Worm (Caenorhabditis elegans) whole organism, L2 larva: Measurements from ENCODE around the gene F52D10.4.

ENCODE experiments used
- Y55F3AM.14 ChIP-seq: fragments of 200-800 bp; sonication (Bioruptor generic); optimal IDR thresholded peaks from 2 replicates; lab custom pipeline; 2018; ENCODE audit warnings: mild to moderate bottlenecking, missing genetic modification characterization, missing compliant biosample characterization
- aly-2 ChIP-seq: fragments of 150-350 bp; optimal IDR thresholded peaks from 2 replicates; lab custom pipeline; 2014; ENCODE audit warnings: missing biosample characterization, missing genetic modification characterization
- blmp-1 ChIP-seq: sonication (generic microtip); optimal IDR thresholded peaks from 2 replicates; lab custom pipeline; 2017; ENCODE audit warnings: missing genetic modification characterization, mild to moderate bottlenecking, missing compliant biosample characterization, antibody characterized with exemption, moderate library complexity; ENCODE audit not compliant: insufficient read depth
- crh-2 ChIP-seq: sonication (generic microtip); optimal IDR thresholded peaks from 2 replicates; lab custom pipeline; 2017; ENCODE audit warnings: missing biosample characterization, missing genetic modification characterization
- dmd-4 ChIP-seq: sonication (generic microtip); optimal IDR thresholded peaks from 2 replicates; lab custom pipeline; 2017; ENCODE audit warnings: missing biosample characterization, missing genetic modification characterization
- elt-3 ChIP-seq: sonication (generic microtip); optimal IDR thresholded peaks from 2 replicates; lab custom pipeline; 2017; ENCODE audit warnings: missing biosample characterization, missing genetic modification characterization
- lin-11 ChIP-seq: fragments of 150-350 bp; sonication (generic microtip); optimal IDR thresholded peaks from 2 replicates; lab custom pipeline; 2014; ENCODE audit warnings: missing biosample characterization, missing genetic modification characterization, inconsistent platforms, mixed read lengths
- mdl-1 ChIP-seq, 2 experiments: fragments of 150-350 bp in 1 of 2; sonication (generic microtip) in 1 of 2; optimal IDR thresholded peaks; 2 replicates each; lab custom pipeline; 2017; ENCODE audit warnings: missing biosample characterization in 2 of 2, missing genetic modification characterization in 2 of 2
- nhr-11 ChIP-seq: fragments of 150-350 bp; optimal IDR thresholded peaks from 2 replicates; lab custom pipeline; 2014; ENCODE audit warnings: missing biosample characterization, missing genetic modification characterization
- nhr-6 ChIP-seq: fragments of 150-350 bp; optimal IDR thresholded peaks from 2 replicates; lab custom pipeline; 2014; ENCODE audit warnings: missing biosample characterization, missing genetic modification characterization
- peb-1 ChIP-seq: fragments of 150-350 bp; optimal IDR thresholded peaks from 2 replicates; lab custom pipeline; 2014; ENCODE audit warnings: missing biosample characterization, missing genetic modification characterization
- skn-1 ChIP-seq: sonication (generic microtip); optimal IDR thresholded peaks from 2 replicates; lab custom pipeline; 2017; ENCODE audit warnings: missing biosample characterization, missing genetic modification characterization
- ztf-11 ChIP-seq: sonication (generic microtip); optimal IDR thresholded peaks from 2 replicates; lab custom pipeline; 2017; ENCODE audit warnings: missing biosample characterization, missing genetic modification characterization

DNA sequence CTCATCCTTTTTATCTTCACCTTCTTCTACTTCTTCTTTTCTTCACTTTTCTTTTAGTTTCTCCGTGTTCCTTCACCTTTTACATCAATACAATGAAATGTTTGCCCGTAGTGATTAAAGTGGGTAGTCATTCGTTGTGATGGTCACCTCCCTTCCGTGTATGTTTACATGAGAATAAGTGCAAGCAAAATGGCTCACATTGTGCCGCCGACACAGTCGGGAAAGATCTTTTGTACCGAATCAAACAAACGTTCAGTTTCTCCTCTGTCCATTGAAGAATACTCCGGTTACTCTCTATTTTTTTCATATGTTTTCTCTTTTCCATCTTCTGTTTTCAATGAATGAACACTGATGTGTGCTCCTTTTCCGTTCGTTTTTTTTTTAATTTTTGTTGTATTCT is 46.9 kb downstream of the F52D10.4 start:
- TF ChIP-seq lin-11: no peak
- TF ChIP-seq nhr-11: no peak
- TF ChIP-seq elt-3 (tag; lab: Kevin White, UChicago): no peak
- TF ChIP-seq crh-2 (tag; lab: Kevin White, UChicago): no peak
- no peak for TF ChIP-seq Y55F3AM.14
- TF ChIP-seq dmd-4 (tag; lab: Kevin White, UChicago): no peak
- TF ChIP-seq aly-2: no peak
- no peak for TF ChIP-seq skn-1 (tag; lab: Kevin White, UChicago)
- TF ChIP-seq blmp-1 (tag; lab: Kevin White, UChicago): no peak
- TF ChIP-seq ztf-11 (tag; lab: Kevin White, UChicago): no peak
- no peak for TF ChIP-seq peb-1 (tag; lab: Kevin White, UChicago)
- no peak for TF ChIP-seq nhr-6 (tag; lab: Kevin White, UChicago)
- TF ChIP-seq mdl-1 (tag; optimal IDR thresholded peaks at IDR 0.05; lab: Kevin White, UChicago): no peak
